Fruit fly (Drosophila melanogaster) whole organism, embryonic: ENCODE results near the gene CG5938.

Source experiments
- Ada2b ChIP-seq: fragments of 200-800 bp; sonication (Bioruptor generic); IDR thresholded peaks from 2 replicates; pipeline ENCODE4 v1.3.6; 2022; ENCODE audit warnings: missing biosample characterization, missing genetic modification characterization
- B-H2 ChIP-seq: fragments of 200-800 bp; sonication (Bioruptor generic); optimal IDR thresholded peaks from 2 replicates; lab custom pipeline; 2018; ENCODE audit warnings: missing biosample characterization, mild to moderate bottlenecking, missing genetic modification characterization
- Blimp-1 ChIP-seq: fragments of 200-800 bp; sonication (Bioruptor generic); optimal IDR thresholded peaks from 3 replicates; lab custom pipeline; 2018; ENCODE audit warnings: missing biosample characterization, missing genetic modification characterization, mild to moderate bottlenecking, moderate library complexity, missing genetic modification reagents
- CG10321 ChIP-seq: fragments of 200-800 bp; sonication (Bioruptor generic); IDR thresholded peaks from 2 replicates; pipeline ENCODE4 v1.3.6; 2022; ENCODE audit warnings: missing biosample characterization, missing genetic modification characterization
- CG10462 ChIP-seq: fragments of 200-800 bp; sonication (Bioruptor generic); optimal IDR thresholded peaks from 2 replicates; lab custom pipeline; 2016; ENCODE audit warnings: missing biosample characterization, missing genetic modification characterization
- CG13624 ChIP-seq: fragments of 200-800 bp; sonication (Bioruptor generic); optimal IDR thresholded peaks from 2 replicates; lab custom pipeline; 2016; ENCODE audit warnings: missing biosample characterization, missing genetic modification characterization
- CG14965 ChIP-seq: fragments of 200-800 bp; sonication (Bioruptor generic); optimal IDR thresholded peaks from 2 replicates; lab custom pipeline; 2016; ENCODE audit warnings: missing biosample characterization, missing genetic modification characterization, borderline replicate concordance
- CG17359 ChIP-seq: fragments of 200-800 bp; sonication (Bioruptor generic); optimal IDR thresholded peaks from 3 replicates; lab custom pipeline; 2018; ENCODE audit warnings: missing biosample characterization, mild to moderate bottlenecking, missing genetic modification characterization, moderate library complexity
- CG18262 ChIP-seq: fragments of 200-800 bp; optimal IDR thresholded peaks from 3 replicates; lab custom pipeline; 2019; ENCODE audit warnings: missing biosample characterization, mild to moderate bottlenecking, missing genetic modification characterization, moderate library complexity
- CG18476 ChIP-seq: fragments of 200-800 bp; sonication (Bioruptor generic); optimal IDR thresholded peaks from 2 replicates; lab custom pipeline; 2016; ENCODE audit warnings: missing biosample characterization, mild to moderate bottlenecking, missing genetic modification characterization
- CG18599 ChIP-seq: fragments of 200-800 bp; sonication (Bioruptor generic); optimal IDR thresholded peaks from 3 replicates; lab custom pipeline; 2017; ENCODE audit warnings: missing biosample characterization, missing genetic modification characterization, mild to moderate bottlenecking, moderate library complexity, missing genetic modification reagents
- CG18619 ChIP-seq: fragments of 200-800 bp; sonication (Bioruptor generic); optimal IDR thresholded peaks from 3 replicates; lab custom pipeline; 2017; ENCODE audit warnings: missing biosample characterization, mild to moderate bottlenecking, missing genetic modification characterization
- CG2202 ChIP-seq: fragments of 200-800 bp; sonication (Bioruptor generic); optimal IDR thresholded peaks from 2 replicates; lab custom pipeline; 2018; ENCODE audit warnings: missing biosample characterization, mild to moderate bottlenecking, missing genetic modification characterization
- CG31365 ChIP-seq: fragments of 200-800 bp; sonication (Bioruptor generic); optimal IDR thresholded peaks from 2 replicates; lab custom pipeline; 2018; ENCODE audit warnings: missing biosample characterization, mild to moderate bottlenecking, missing genetic modification characterization
- CG31388 ChIP-seq: fragments of 200-800 bp; sonication (Bioruptor generic); optimal IDR thresholded peaks from 2 replicates; lab custom pipeline; 2016; ENCODE audit warnings: missing biosample characterization, missing genetic modification characterization
- CG3838 ChIP-seq: fragments of 200-800 bp; sonication (Bioruptor generic); optimal IDR thresholded peaks from 3 replicates; lab custom pipeline; 2016; ENCODE audit warnings: missing biosample characterization, missing genetic modification characterization
- CG4328 ChIP-seq: fragments of 200-800 bp; sonication (Bioruptor generic); optimal IDR thresholded peaks from 3 replicates; lab custom pipeline; 2017; ENCODE audit warnings: missing biosample characterization, missing genetic modification reagents, missing genetic modification characterization
- CG4404 ChIP-seq: fragments of 200-800 bp; sonication (Bioruptor generic); IDR thresholded peaks from 2 replicates; pipeline ENCODE4 v1.3.6; 2022; ENCODE audit warnings: missing biosample characterization, missing genetic modification characterization
- CG4707 ChIP-seq: fragments of 200-800 bp; sonication (Bioruptor generic); optimal IDR thresholded peaks from 2 replicates; lab custom pipeline; 2018; ENCODE audit warnings: missing biosample characterization, mild to moderate bottlenecking, missing genetic modification characterization, moderate library complexity
- CG5245 ChIP-seq: fragments of 200-800 bp; sonication (Bioruptor generic); optimal IDR thresholded peaks from 3 replicates; lab custom pipeline; 2016; ENCODE audit warnings: missing biosample characterization, missing genetic modification characterization
- CG6689 ChIP-seq: fragments of 200-800 bp; sonication (Bioruptor generic); IDR thresholded peaks from 2 replicates; pipeline ENCODE4 v1.3.6; 2022; ENCODE audit warnings: missing biosample characterization, missing genetic modification characterization
- CG6765 ChIP-seq: fragments of 200-800 bp; sonication (Bioruptor generic); optimal IDR thresholded peaks from 3 replicates; lab custom pipeline; 2017; ENCODE audit warnings: missing biosample characterization, mild to moderate bottlenecking, missing genetic modification characterization
- CG7372 ChIP-seq: fragments of 200-800 bp; sonication (Bioruptor generic); IDR thresholded peaks from 2 replicates; pipeline ENCODE4 v1.3.6; 2022; ENCODE audit warnings: missing biosample characterization, missing genetic modification characterization
- CG7556 ChIP-seq: fragments of 200-800 bp; sonication (Bioruptor generic); optimal IDR thresholded peaks from 2 replicates; lab custom pipeline; 2017; ENCODE audit warnings: missing biosample characterization, mild to moderate bottlenecking, missing genetic modification characterization
- CG8924 ChIP-seq: fragments of 200-800 bp; optimal IDR thresholded peaks from 3 replicates; lab custom pipeline; 2019; ENCODE audit warnings: missing biosample characterization, mild to moderate bottlenecking, missing genetic modification characterization, moderate library complexity
- Camta ChIP-seq: fragments of 200-800 bp; sonication (Bioruptor generic); optimal IDR thresholded peaks from 2 replicates; lab custom pipeline; 2016; ENCODE audit warnings: missing biosample characterization, missing genetic modification characterization
- CkIIα-i1 ChIP-seq: fragments of 200-800 bp; sonication (Bioruptor generic); IDR thresholded peaks from 2 replicates; pipeline ENCODE4 v1.3.6; 2022; ENCODE audit warnings: missing biosample characterization, missing genetic modification characterization
- Doc2 ChIP-seq: fragments of 200-800 bp; sonication (Bioruptor generic); IDR thresholded peaks from 2 replicates; pipeline ENCODE4 v1.3.6; 2022; ENCODE audit warnings: missing biosample characterization, missing genetic modification characterization
- Ets65A ChIP-seq: fragments of 200-800 bp; sonication (Bioruptor generic); peaks from one replicate; lab custom pipeline; 2016; ENCODE audit warnings: missing biosample characterization, missing genetic modification characterization
- Myb ChIP-seq: fragments of 200-800 bp; sonication (Bioruptor generic); optimal IDR thresholded peaks from 2 replicates; lab custom pipeline; 2016; ENCODE audit warnings: missing biosample characterization, missing genetic modification characterization
- Poxn ChIP-seq: fragments of 200-800 bp; sonication (Bioruptor generic); IDR thresholded peaks from 2 replicates; pipeline ENCODE4 v1.3.6; 2022; ENCODE audit warnings: missing biosample characterization, missing genetic modification characterization
- Usf ChIP-seq: fragments of 200-800 bp; sonication (Bioruptor generic); optimal IDR thresholded peaks from 2 replicates; lab custom pipeline; 2017; ENCODE audit warnings: missing genotype, missing biosample characterization, missing genetic modification characterization
- Vsx1 ChIP-seq: fragments of 200-800 bp; sonication (Bioruptor generic); optimal IDR thresholded peaks from 2 replicates; lab custom pipeline; 2017; ENCODE audit warnings: missing biosample characterization, mild to moderate bottlenecking, missing genetic modification characterization, missing genetic modification reagents
- YL-1 ChIP-seq: fragments of 200-800 bp; sonication (Bioruptor generic); optimal IDR thresholded peaks from 3 replicates; lab custom pipeline; 2017; ENCODE audit warnings: missing biosample characterization, mild to moderate bottlenecking, missing genetic modification characterization
- dmrt99B ChIP-seq: fragments of 200-800 bp; sonication (Bioruptor generic); optimal IDR thresholded peaks from 2 replicates; lab custom pipeline; 2018; ENCODE audit warnings: missing biosample characterization, mild to moderate bottlenecking, missing genetic modification characterization, moderate library complexity
- ems ChIP-seq: fragments of 200-800 bp; sonication (Bioruptor generic); optimal IDR thresholded peaks from 3 replicates; lab custom pipeline; 2016; ENCODE audit warnings: missing biosample characterization, missing genetic modification characterization
- hth ChIP-seq: fragments of >200 bp; optimal IDR thresholded peaks from 2 replicates; lab custom pipeline; 2017; ENCODE audit warnings: inconsistent platforms
- jigr1 ChIP-seq: fragments of 200-800 bp; sonication (Bioruptor generic); IDR thresholded peaks from 3 replicates; pipeline ENCODE4 v1.3.6; 2022; ENCODE audit warnings: missing biosample characterization, missing genetic modification characterization
- kay ChIP-seq: fragments of 200-800 bp; sonication (Bioruptor generic); optimal IDR thresholded peaks from 2 replicates; lab custom pipeline; 2016; ENCODE audit warnings: missing biosample characterization, missing genetic modification characterization
- luna ChIP-seq: fragments of 200-800 bp; sonication (Bioruptor generic); optimal IDR thresholded peaks from 2 replicates; lab custom pipeline; 2016; ENCODE audit warnings: missing biosample characterization, missing genetic modification characterization
- mirr ChIP-seq: fragments of 200-800 bp; sonication (Bioruptor generic); optimal IDR thresholded peaks from 3 replicates; lab custom pipeline; 2018; ENCODE audit warnings: missing biosample characterization, mild to moderate bottlenecking, missing genetic modification characterization
- nau ChIP-seq: fragments of 200-800 bp; sonication (Bioruptor generic); optimal IDR thresholded peaks from 3 replicates; lab custom pipeline; 2017; ENCODE audit warnings: missing biosample characterization, mild to moderate bottlenecking, missing genetic modification characterization, missing genetic modification reagents
- oc ChIP-seq: fragments of 200-800 bp; sonication (Bioruptor generic); optimal IDR thresholded peaks from 2 replicates; lab custom pipeline; 2018; ENCODE audit warnings: missing biosample characterization, mild to moderate bottlenecking, missing genetic modification characterization, moderate library complexity
- phol ChIP-seq: fragments of 200-800 bp; sonication (Bioruptor generic); optimal IDR thresholded peaks from 3 replicates; lab custom pipeline; 2018; ENCODE audit warnings: missing biosample characterization, mild to moderate bottlenecking, missing genetic modification characterization, moderate library complexity
- shn ChIP-seq: fragments of 200-800 bp; sonication (Bioruptor generic); optimal IDR thresholded peaks from 3 replicates; lab custom pipeline; 2016; ENCODE audit warnings: missing biosample characterization, missing genetic modification characterization
- sisA ChIP-seq: fragments of 200-800 bp; sonication (Bioruptor generic); IDR thresholded peaks from 2 replicates; pipeline ENCODE4 v1.3.6; 2022; ENCODE audit warnings: missing biosample characterization, missing genetic modification characterization
- sqz ChIP-seq: fragments of 200-800 bp; sonication (Bioruptor generic); optimal IDR thresholded peaks from 3 replicates; lab custom pipeline; 2018; ENCODE audit warnings: missing biosample characterization, mild to moderate bottlenecking, missing genetic modification characterization
- ssp ChIP-seq: fragments of 200-800 bp; sonication (Bioruptor generic); IDR thresholded peaks from 2 replicates; pipeline ENCODE4 v1.3.6; 2022; ENCODE audit warnings: missing biosample characterization, missing genetic modification characterization
- trem ChIP-seq: fragments of 200-800 bp; optimal IDR thresholded peaks from 3 replicates; lab custom pipeline; 2019; ENCODE audit warnings: missing biosample characterization, mild to moderate bottlenecking, missing genetic modification characterization, moderate library complexity
- twi ChIP-seq: fragments of 200-800 bp; optimal IDR thresholded peaks from 2 replicates; lab custom pipeline; 2019; ENCODE audit warnings: missing biosample characterization, mild to moderate bottlenecking, missing genetic modification characterization, moderate library complexity
- wdn ChIP-seq: fragments of 200-800 bp; sonication (Bioruptor generic); IDR thresholded peaks from 2 replicates; pipeline ENCODE4 v1.3.6; 2022; ENCODE audit warnings: missing biosample characterization, missing genetic modification characterization

The CG5938 gene

DNA sequence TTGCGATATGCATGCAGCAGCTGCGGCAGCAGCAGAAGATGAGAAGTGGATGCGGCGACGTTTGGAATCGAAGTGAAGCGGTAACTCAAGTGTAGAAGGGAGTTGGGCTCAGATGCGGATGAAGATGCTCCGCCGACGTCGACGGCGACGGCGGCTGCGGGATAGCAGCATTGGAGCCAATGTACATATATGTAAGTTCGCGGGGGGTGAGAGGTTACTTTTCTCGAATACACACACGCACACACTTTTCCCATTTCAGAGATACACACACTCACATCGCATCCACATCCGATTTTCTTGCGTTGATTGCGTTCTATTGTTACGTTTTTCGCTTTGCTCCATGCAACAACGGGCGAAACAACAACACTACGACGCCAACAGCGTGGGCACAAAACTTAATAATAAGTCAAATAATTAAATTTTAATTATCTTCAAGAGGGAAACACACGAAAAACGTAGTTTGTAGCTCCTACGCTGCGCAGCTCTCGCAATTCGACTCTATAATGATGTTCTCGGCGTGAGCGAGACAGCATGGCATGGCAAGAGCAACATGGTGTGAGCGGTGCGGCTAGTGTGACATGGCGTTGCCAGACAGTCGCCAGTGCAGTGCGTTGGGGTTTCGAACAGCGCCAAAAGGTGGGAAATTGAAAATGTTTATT lies 29.7 kb upstream of the CG5938 start, which contains the start of gene CG18766 (continued):
- TF ChIP-seq Vsx1 (GFP tag; lab: Kevin White, UChicago) (no peak), CG5245 (GFP tag; lab: Kevin White, UChicago) (no peak), Camta (GFP tag; lab: Kevin White, UChicago) (peak; percentile 13), twi (tag; lab: Kevin White, UChicago) (peak; percentile 14), ems (GFP tag; lab: Kevin White, UChicago) (no peak), CG7556 (GFP tag; lab: Kevin White, UChicago) (no peak), hth (lab: Kevin White, UChicago) (no peak), CG2202 (tag; lab: Kevin White, UChicago) (no peak), dmrt99B (tag; lab: Kevin White, UChicago) (no peak), oc (tag; lab: Kevin White, UChicago) (no peak), jigr1 (GFP tag; lab: Robert Waterston, UW) (no peak), Ada2b (GFP tag; lab: Robert Waterston, UW) (no peak), Ets65A (GFP tag; lab: Kevin White, UChicago) (peak; percentile 41), CG10321 (GFP tag; lab: Robert Waterston, UW) (peak; percentile 98), kay (GFP tag; lab: Kevin White, UChicago) (no peak), CG18476 (GFP tag; lab: Kevin White, UChicago) (no peak), CG18262 (tag; lab: Kevin White, UChicago) (no peak), CG6765 (GFP tag; lab: Kevin White, UChicago) (no peak), CkIIα-i1 (GFP tag; lab: Robert Waterston, UW) (no peak), CG18599 (peak; percentile 4), B-H2 (GFP tag; lab: Kevin White, UChicago) (peak; percentile 20), Usf (no peak), CG4328 (no peak), shn (GFP tag; lab: Kevin White, UChicago) (no peak), Myb (GFP tag; lab: Kevin White, UChicago) (peak; percentile 77), Poxn (GFP tag; lab: Robert Waterston, UW) (no peak), CG7372 (no peak), CG13624 (GFP tag; lab: Kevin White, UChicago) (peak; percentile 71), sisA (GFP tag; lab: Robert Waterston, UW) (no peak), YL-1 (GFP tag; lab: Kevin White, UChicago) (peak; percentile 94), CG17359 (tag; lab: Kevin White, UChicago) (no peak), CG6689 (GFP tag; lab: Robert Waterston, UW) (no peak), trem (tag; lab: Kevin White, UChicago) (peak; percentile 47), CG10462 (GFP tag; lab: Kevin White, UChicago) (no peak), mirr (GFP tag; lab: Kevin White, UChicago) (no peak), CG4707 (no peak), CG18619 (GFP tag; lab: Kevin White, UChicago) (no peak), sqz (GFP tag; lab: Kevin White, UChicago) (no peak), CG14965 (GFP tag; lab: Kevin White, UChicago) (no peak), luna (GFP tag; lab: Kevin White, UChicago) (peak; percentile 9), CG3838 (no peak), CG31388 (GFP tag; lab: Kevin White, UChicago) (no peak), Blimp-1 (GFP tag; lab: Kevin White, UChicago) (no peak), phol (tag; lab: Kevin White, UChicago) (peak; percentile 40), CG31365 (no peak), Doc2 (GFP tag; lab: Robert Waterston, UW) (no peak), nau (GFP tag; lab: Kevin White, UChicago) (no peak), ssp (GFP tag; lab: Robert Waterston, UW) (no peak), CG8924 (peak; percentile 14), CG4404 (no peak; the same call in 1 of the 2 replicates), wdn (no peak)
